Worm (Caenorhabditis elegans): Measurements from ENCODE around the gene sec-24.2.

The sec-24.2 gene

ce11 chrIV:12382864-12383263 is 22.3 kb upstream of the sec-24.2 start, which contains the start of gene thn-2:
thn-2 (plus strand) TSS chrIV:12383170.
- TF ChIP-seq dmd-6 (GFP tag; IDR thresholded peaks at IDR 0.05), result peak; percentile 60
- TF ChIP-seq mep-1 (tag; optimal IDR thresholded peaks at IDR 0.05), result no peak
- TF ChIP-seq nhr-41 (GFP tag; IDR thresholded peaks at IDR 0.05), result no peak
- no peak for TF ChIP-seq mdt-29 (GFP tag; IDR thresholded peaks at IDR 0.05)
- TF ChIP-seq skn-1 (tag; optimal IDR thresholded peaks at IDR 0.05), result no peak

ce11 chrIV:12379784-12380183 is 19.2 kb upstream of the sec-24.2 start, which contains the start of gene thn-1:
thn-1 (plus strand) TSS chrIV:12380084.
- TF ChIP-seq nhr-6 (tag; optimal IDR thresholded peaks at IDR 0.05), result no peak
- no peak for TF ChIP-seq arid-1 (GFP tag; conservative IDR thresholded peaks at IDR 0.05)
- no peak for TF ChIP-seq daf-19 (GFP tag; conservative IDR thresholded peaks at IDR 0.05)

- TF ChIP-seq hif-1 (tag; optimal IDR thresholded peaks at IDR 0.05) (no peak), daf-16 (GFP tag; optimal IDR thresholded peaks at IDR 0.05) (no peak), daf-16 (tag; optimal IDR thresholded peaks at IDR 0.05) (peak; percentile 11), dmd-6 (GFP tag; IDR thresholded peaks at IDR 0.05) (peak; percentile 58), dve-1 (tag; optimal IDR thresholded peaks at IDR 0.05; ENCODE audit: insufficient read depth) (peak; percentile 50), nhr-28 (tag; optimal IDR thresholded peaks at IDR 0.05) (peak; percentile 28), php-3 (GFP tag; IDR thresholded peaks at IDR 0.05) (peak; percentile 52; the same call in 1 of the 2 replicates), aha-1 (tag) (peak; percentile 48), lin-1 (GFP tag; IDR thresholded peaks at IDR 0.05) (no peak), pqm-1 (tag; optimal IDR thresholded peaks at IDR 0.05) (peak; percentile 75), unc-62 (GFP tag; optimal IDR thresholded peaks at IDR 0.05 in 1 of 2) (no peak), unc-62 (tag; optimal IDR thresholded peaks at IDR 0.05) (no peak), hlh-11 (tag; optimal IDR thresholded peaks at IDR 0.05) (peak; percentile 43)
Observed at ce11 chrIV:12378919-12379318, 18.3 kb upstream of the sec-24.2 start.

ce11 chrIV:12376021-12376420 is 15.4 kb upstream of the sec-24.2 start, which contains the start of gene atz-1:
atz-1 (minus strand) TSS chrIV:12376121.
- TF ChIP-seq nhr-28 (tag; optimal IDR thresholded peaks at IDR 0.05), result no peak
- no peak for TF ChIP-seq lsy-2 (tag; optimal IDR thresholded peaks at IDR 0.05)
- peak in 1 of 2 experiments; percentile 55 for TF ChIP-seq unc-62 (GFP tag; optimal IDR thresholded peaks at IDR 0.05 in 1 of 2)
- TF ChIP-seq unc-62 (tag; optimal IDR thresholded peaks at IDR 0.05), result no peak

- TF ChIP-seq nhr-6 (tag; optimal IDR thresholded peaks at IDR 0.05) (peak; percentile 47), nhr-10 (tag; optimal IDR thresholded peaks at IDR 0.05) (no peak), duxl-1 (tag; optimal IDR thresholded peaks at IDR 0.05; ENCODE audit: poor library complexity) (peak; percentile 75), egl-43 (GFP tag; IDR thresholded peaks at IDR 0.05) (no peak), ztf-7 (tag; optimal IDR thresholded peaks at IDR 0.05) (no peak), Y105C5A.15 (GFP tag; IDR thresholded peaks at IDR 0.05) (no peak), dmd-6 (GFP tag; IDR thresholded peaks at IDR 0.05) (peak; percentile 54), Y5F2A.4 (GFP tag; optimal IDR thresholded peaks at IDR 0.05) (peak; percentile 6), nhr-102 (tag; optimal IDR thresholded peaks at IDR 0.05) (peak; percentile 78), ceh-20 (GFP tag; IDR thresholded peaks at IDR 0.05) (peak; percentile 30; the same call in 1 of the 2 replicates), attf-4 (tag; optimal IDR thresholded peaks at IDR 0.05) (no peak), zag-1 (tag; optimal IDR thresholded peaks at IDR 0.05) (no peak), daf-8 (GFP tag; IDR thresholded peaks at IDR 0.05) (no peak), ZK546.5 (tag; optimal IDR thresholded peaks at IDR 0.05) (peak in 1 of 2 experiments; percentile 76), F10B5.3 (tag; optimal IDR thresholded peaks at IDR 0.05) (no peak), nhr-42 (GFP tag; IDR thresholded peaks at IDR 0.05) (no peak), arid-1 (GFP tag; conservative IDR thresholded peaks at IDR 0.05) (peak; percentile 86), egl-27 (tag; optimal IDR thresholded peaks at IDR 0.05) (no peak), nhr-48 (tag; optimal IDR thresholded peaks at IDR 0.05) (no peak), mdt-29 (GFP tag; IDR thresholded peaks at IDR 0.05) (no peak), php-3 (GFP tag; IDR thresholded peaks at IDR 0.05) (no peak), nhr-41 (GFP tag; IDR thresholded peaks at IDR 0.05) (no peak), D1046.2 (GFP tag; IDR thresholded peaks at IDR 0.05) (no peak), daf-19 (GFP tag; conservative IDR thresholded peaks at IDR 0.05) (no peak), madf-9 (GFP tag; conservative IDR thresholded peaks at IDR 0.05) (no peak), spr-1 (tag; optimal IDR thresholded peaks at IDR 0.05) (peak; percentile 40), zfp-2 (tag; optimal IDR thresholded peaks at IDR 0.05) (no peak), zfp-3 (GFP tag; conservative IDR thresholded peaks at IDR 0.05) (peak; percentile 63; the same call in 1 of the 2 replicates), lim-7 (GFP tag; IDR thresholded peaks at IDR 0.05) (no peak), saeg-2 (GFP tag; IDR thresholded peaks at IDR 0.05) (no peak)
Observed at ce11 chrIV:12371879-12372278, 11.3 kb upstream of the sec-24.2 start, which contains the start of gene wdr-46. wdr-46 (plus strand) TSS chrIV:12372253.

All from whole organism, L4 larva.